Fruit fly (Drosophila melanogaster) whole organism, embryonic: ENCODE data around the gene tsh.

Experiments used
- BtbVII ChIP-seq: fragments of 200-800 bp; sonication (Bioruptor generic); optimal IDR thresholded peaks from 3 replicates; lab custom pipeline; 2017; ENCODE audit warnings: missing biosample characterization, mild to moderate bottlenecking, missing genetic modification characterization
- CG10321 ChIP-seq: fragments of 200-800 bp; sonication (Bioruptor generic); IDR thresholded peaks from 2 replicates; pipeline ENCODE4 v1.3.6; 2022; ENCODE audit warnings: missing biosample characterization, missing genetic modification characterization
- CG10543 ChIP-seq: fragments of 200-800 bp; sonication (Bioruptor generic); optimal IDR thresholded peaks from 3 replicates; lab custom pipeline; 2017; ENCODE audit warnings: missing biosample characterization, mild to moderate bottlenecking, missing genetic modification characterization, moderate library complexity
- CG11093 ChIP-seq: fragments of 200-800 bp; sonication (Bioruptor generic); IDR thresholded peaks from 3 replicates; pipeline ENCODE4 v1.3.6; 2022; ENCODE audit warnings: missing biosample characterization, missing genetic modification characterization
- CG11456 ChIP-seq: fragments of 200-800 bp; sonication (Bioruptor generic); IDR thresholded peaks from 3 replicates; pipeline ENCODE4 v1.3.6; 2022; ENCODE audit warnings: missing biosample characterization, missing genetic modification characterization
- CG11504 ChIP-seq: fragments of 200-800 bp; sonication (Bioruptor generic); optimal IDR thresholded peaks from 3 replicates; lab custom pipeline; 2019; ENCODE audit warnings: missing biosample characterization, mild to moderate bottlenecking, missing genetic modification characterization, moderate library complexity
- CG11695 ChIP-seq: fragments of 200-800 bp; sonication (Bioruptor generic); IDR thresholded peaks from 3 replicates; pipeline ENCODE4 v1.3.6; 2022; ENCODE audit warnings: missing biosample characterization, missing genetic modification characterization
- CG12104 ChIP-seq: fragments of 200-800 bp; sonication (Bioruptor generic); optimal IDR thresholded peaks from 3 replicates; lab custom pipeline; 2016; ENCODE audit warnings: missing biosample characterization, missing genetic modification characterization
- CG12219 ChIP-seq: fragments of 200-800 bp; sonication (Bioruptor generic); optimal IDR thresholded peaks from 3 replicates; lab custom pipeline; 2018; ENCODE audit warnings: missing biosample characterization, mild to moderate bottlenecking, missing genetic modification characterization
- CG12236 ChIP-seq: fragments of 200-800 bp; sonication (Bioruptor generic); optimal IDR thresholded peaks from 2 replicates; lab custom pipeline; 2016; ENCODE audit warnings: missing biosample characterization, missing genetic modification characterization
- CG1233 ChIP-seq: fragments of 200-800 bp; sonication (Bioruptor generic); optimal IDR thresholded peaks from 4 replicates; lab custom pipeline; 2018; ENCODE audit warnings: missing biosample characterization, mild to moderate bottlenecking, missing genetic modification characterization
- CG13424 ChIP-seq: fragments of 200-800 bp; sonication (Bioruptor generic); optimal IDR thresholded peaks from 2 replicates; lab custom pipeline; 2019; ENCODE audit warnings: missing biosample characterization, mild to moderate bottlenecking, missing genetic modification characterization, moderate library complexity
- CG15601 ChIP-seq: fragments of 200-800 bp; sonication (Bioruptor generic); optimal IDR thresholded peaks from 3 replicates; lab custom pipeline; 2019; ENCODE audit warnings: missing biosample characterization, mild to moderate bottlenecking, missing genetic modification characterization, moderate library complexity
- CG16813 ChIP-seq: fragments of 200-800 bp; sonication (Bioruptor generic); IDR thresholded peaks from 3 replicates; pipeline ENCODE4 v1.3.6; 2022; ENCODE audit warnings: missing biosample characterization, missing genetic modification characterization; ENCODE audit not compliant: partially characterized antibody
- CG16815 ChIP-seq: fragments of 200-800 bp; sonication (Bioruptor generic); optimal IDR thresholded peaks from 3 replicates; lab custom pipeline; 2017; ENCODE audit warnings: missing biosample characterization, mild to moderate bottlenecking, missing genetic modification characterization
- CG16863 ChIP-seq: fragments of 200-800 bp; sonication (Bioruptor generic); optimal IDR thresholded peaks from 3 replicates; lab custom pipeline; 2016; ENCODE audit warnings: missing biosample characterization, missing genetic modification characterization
- CG17829 ChIP-seq: fragments of 200-800 bp; optimal IDR thresholded peaks from 2 replicates; lab custom pipeline; 2019; ENCODE audit warnings: missing biosample characterization, mild to moderate bottlenecking, missing genetic modification characterization, moderate library complexity
- CG18011 ChIP-seq: fragments of 200-800 bp; sonication (Bioruptor generic); optimal IDR thresholded peaks from 2 replicates; lab custom pipeline; 2017; ENCODE audit warnings: missing biosample characterization, missing genetic modification characterization, mild to moderate bottlenecking, moderate library complexity, missing genotype
- CG2116 ChIP-seq: fragments of 200-800 bp; sonication (Bioruptor generic); optimal IDR thresholded peaks from 3 replicates; lab custom pipeline; 2018; ENCODE audit warnings: missing biosample characterization, mild to moderate bottlenecking, missing genetic modification characterization
- CG3163 ChIP-seq: fragments of 200-800 bp; sonication (Bioruptor generic); optimal IDR thresholded peaks from 3 replicates; lab custom pipeline; 2016; ENCODE audit warnings: missing biosample characterization, missing genetic modification characterization
- CG32532 ChIP-seq: fragments of 200-800 bp; sonication (Bioruptor generic); IDR thresholded peaks from 2 replicates; pipeline ENCODE4 v1.3.6; 2022; ENCODE audit warnings: missing biosample characterization, missing genetic modification characterization
- CG6765 ChIP-seq: fragments of 200-800 bp; sonication (Bioruptor generic); optimal IDR thresholded peaks from 3 replicates; lab custom pipeline; 2017; ENCODE audit warnings: missing biosample characterization, mild to moderate bottlenecking, missing genetic modification characterization
- Chrac-16 ChIP-seq: fragments of 200-800 bp; sonication (Bioruptor generic); optimal IDR thresholded peaks from 3 replicates; lab custom pipeline; 2016; ENCODE audit warnings: missing biosample characterization, missing genetic modification characterization
- Eip74EF ChIP-seq, 2 experiments: fragments of 200-800 bp in 1 of 2; fragments of >200 bp in 1 of 2; sonication (Bioruptor generic) in 1 of 2; optimal IDR thresholded peaks; 2 replicates each; lab custom pipeline; 2017 to 2019; ENCODE audit warnings: missing biosample characterization in 2 of 2, missing genetic modification characterization in 2 of 2, mild to moderate bottlenecking in 1 of 2, moderate library complexity in 1 of 2
- Elba2 ChIP-seq: fragments of 200-800 bp; sonication (Bioruptor generic); optimal IDR thresholded peaks from 3 replicates; lab custom pipeline; 2016; ENCODE audit warnings: missing biosample characterization, missing genetic modification characterization
- H15 ChIP-seq: fragments of 200-800 bp; sonication (Bioruptor generic); IDR thresholded peaks from 3 replicates; pipeline ENCODE4 v1.3.6; 2022; ENCODE audit warnings: missing biosample characterization, missing genetic modification characterization
- HLH3B ChIP-seq: fragments of 200-800 bp; sonication (Bioruptor generic); IDR thresholded peaks from 2 replicates; pipeline ENCODE4 v1.3.6; 2022; ENCODE audit warnings: missing biosample characterization, missing genetic modification characterization
- Lpt ChIP-seq: fragments of >200 bp; optimal IDR thresholded peaks from 2 replicates; lab custom pipeline; 2018; ENCODE audit warnings: missing biosample characterization, missing genetic modification characterization
- MBD-R2 ChIP-seq: fragments of 200-800 bp; sonication (Bioruptor generic); IDR thresholded peaks from 2 replicates; pipeline ENCODE4 v1.3.6; 2022; ENCODE audit warnings: missing biosample characterization, missing genetic modification characterization
- Nf-YB ChIP-seq: fragments of 200-800 bp; sonication (Bioruptor generic); optimal IDR thresholded peaks from 3 replicates; lab custom pipeline; 2019; ENCODE audit warnings: missing biosample characterization, mild to moderate bottlenecking, missing genetic modification characterization, moderate library complexity
- Rx ChIP-seq: fragments of 200-800 bp; sonication (Bioruptor generic); IDR thresholded peaks from 2 replicates; pipeline ENCODE4 v1.3.6; 2022; ENCODE audit warnings: missing biosample characterization, missing genetic modification characterization
- Ssrp ChIP-seq: fragments of 200-800 bp; sonication (Bioruptor generic); optimal IDR thresholded peaks from 2 replicates; lab custom pipeline; 2018; ENCODE audit warnings: missing biosample characterization, mild to moderate bottlenecking, missing genetic modification characterization, moderate library complexity
- Vsx1 ChIP-seq: fragments of 200-800 bp; sonication (Bioruptor generic); optimal IDR thresholded peaks from 2 replicates; lab custom pipeline; 2017; ENCODE audit warnings: missing biosample characterization, mild to moderate bottlenecking, missing genetic modification characterization, missing genetic modification reagents
- abd-A ChIP-seq: fragments of 200-800 bp; sonication (Bioruptor generic); optimal IDR thresholded peaks from 3 replicates; lab custom pipeline; 2019; ENCODE audit warnings: missing biosample characterization, mild to moderate bottlenecking, missing genetic modification characterization, moderate library complexity
- ac ChIP-seq: fragments of 200-800 bp; sonication (Bioruptor generic); optimal IDR thresholded peaks from 3 replicates; lab custom pipeline; 2017; ENCODE audit warnings: missing biosample characterization, mild to moderate bottlenecking, missing genetic modification characterization
- caup ChIP-seq: fragments of 200-800 bp; sonication (Bioruptor generic); optimal IDR thresholded peaks from 3 replicates; lab custom pipeline; 2017; ENCODE audit warnings: missing biosample characterization, mild to moderate bottlenecking, missing genetic modification characterization, moderate library complexity; ENCODE audit not compliant: severe bottlenecking
- cg ChIP-seq: fragments of 200-800 bp; sonication (Bioruptor generic); optimal IDR thresholded peaks from 3 replicates; lab custom pipeline; 2019; ENCODE audit warnings: missing biosample characterization, mild to moderate bottlenecking, missing genetic modification characterization, moderate library complexity
- crol ChIP-seq: fragments of 200-800 bp; sonication (Bioruptor generic); IDR thresholded peaks from 2 replicates; pipeline ENCODE4 v1.3.6; 2022; ENCODE audit warnings: missing biosample characterization, missing genetic modification characterization
- cwo ChIP-seq: fragments of 200-800 bp; sonication (Bioruptor generic); optimal IDR thresholded peaks from 3 replicates; lab custom pipeline; 2017; ENCODE audit warnings: missing biosample characterization, missing genetic modification characterization, mild to moderate bottlenecking, moderate library complexity, missing genetic modification reagents
- dmrt11E ChIP-seq: fragments of 200-800 bp; sonication (Bioruptor generic); optimal IDR thresholded peaks from 3 replicates; lab custom pipeline; 2018; ENCODE audit warnings: missing biosample characterization, mild to moderate bottlenecking, missing genetic modification characterization, moderate library complexity
- pan ChIP-seq, 4 experiments: fragments of >200 bp in 3 of 4; fragments of 200-800 bp in 1 of 4; sonication (Bioruptor generic) in 1 of 4; optimal IDR thresholded peaks in 3 of 4; IDR thresholded peaks in 1 of 4; 2 replicates each; pipeline versions ENCODE4 v1.3.6 to Lab custom; 2017 to 2022; ENCODE audit warnings: missing biosample characterization in 2 of 4, missing genetic modification characterization in 2 of 4, mixed read lengths in 1 of 4
- pnt ChIP-seq: fragments of 200-800 bp; sonication (Bioruptor generic); optimal IDR thresholded peaks from 3 replicates; lab custom pipeline; 2016; ENCODE audit warnings: missing biosample characterization, missing genetic modification characterization
- row ChIP-seq: fragments of 200-800 bp; sonication (Bioruptor generic); IDR thresholded peaks from 3 replicates; pipeline ENCODE4 v1.3.6; 2022; ENCODE audit warnings: missing biosample characterization, missing genetic modification characterization
- run ChIP-seq: fragments of 200-800 bp; sonication (Bioruptor generic); optimal IDR thresholded peaks from 3 replicates; lab custom pipeline; 2018; ENCODE audit warnings: missing biosample characterization, mild to moderate bottlenecking, missing genetic modification characterization
- schlank ChIP-seq: fragments of 200-800 bp; sonication (Bioruptor generic); optimal IDR thresholded peaks from 2 replicates; lab custom pipeline; 2018; ENCODE audit warnings: missing biosample characterization, mild to moderate bottlenecking, missing genetic modification characterization
- sisA ChIP-seq: fragments of 200-800 bp; sonication (Bioruptor generic); IDR thresholded peaks from 2 replicates; pipeline ENCODE4 v1.3.6; 2022; ENCODE audit warnings: missing biosample characterization, missing genetic modification characterization
- vvl ChIP-seq: fragments of 200-800 bp; sonication (Bioruptor generic); IDR thresholded peaks from 2 replicates; pipeline ENCODE4 v1.3.6; 2022; ENCODE audit warnings: missing biosample characterization, missing genetic modification characterization

The tsh gene

DNA sequence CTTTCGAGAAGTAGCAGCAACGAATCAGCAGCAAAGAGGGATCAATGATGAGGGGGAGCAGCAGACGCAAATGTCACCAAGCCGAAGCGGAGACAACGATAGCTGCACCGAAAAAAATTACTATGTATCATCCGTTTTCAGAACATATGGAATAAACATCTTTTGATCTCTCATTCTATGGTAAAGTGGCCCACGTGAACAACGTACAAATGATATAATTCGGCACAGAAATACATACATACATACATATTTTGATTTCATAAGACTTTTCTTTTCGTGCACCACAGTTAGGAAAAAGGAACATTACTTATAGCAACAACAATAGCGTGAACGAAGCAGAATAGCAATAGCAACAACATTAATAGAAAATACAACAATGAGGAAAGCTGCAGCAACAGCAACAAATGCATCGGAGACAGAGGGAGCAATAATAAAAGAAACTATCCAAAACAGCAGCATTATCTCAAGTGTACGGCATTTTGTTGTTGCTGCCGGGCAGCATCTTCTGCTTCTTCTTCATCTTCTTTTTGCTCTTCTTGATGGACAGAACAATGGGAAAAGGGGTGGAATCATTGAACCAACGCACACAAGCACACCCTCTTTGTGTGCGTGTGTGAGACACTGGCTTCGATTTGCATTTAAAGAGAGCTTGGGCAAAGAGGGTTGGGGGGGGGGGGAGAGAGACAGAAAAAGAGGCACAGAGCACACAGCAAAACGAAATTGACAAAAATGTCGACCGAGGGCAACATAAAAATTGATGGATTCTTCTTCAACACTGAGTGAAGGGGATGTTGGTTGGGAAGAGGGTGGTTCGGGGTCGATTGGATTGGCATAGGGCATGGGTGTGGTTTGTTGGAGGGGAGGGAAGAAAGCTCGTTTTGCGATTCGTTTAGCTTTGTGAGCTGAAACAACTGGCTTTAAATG is 18.2 kb downstream of the tsh start (continued):
- no peak for TF ChIP-seq schlank (tag; lab: Kevin White, UChicago)
- TF ChIP-seq CG32532 (GFP tag; lab: Robert Waterston, UW): no peak
- no peak for TF ChIP-seq pan (optimal IDR thresholded peaks at IDR 0.05; lab: Kevin White, UChicago)
- TF ChIP-seq pan (GFP tag; optimal IDR thresholded peaks at IDR 0.05 in 1 of 2, IDR thresholded peaks at IDR 0.05 in 1 of 2): peak in 1 of 2 experiments; percentile 58
- peak; percentile 43 for TF ChIP-seq CG13424
- peak; percentile 68 for TF ChIP-seq CG12236 (GFP tag; lab: Kevin White, UChicago)
- no peak for TF ChIP-seq CG10321
- peak; percentile 52 for TF ChIP-seq cg (GFP tag; lab: Kevin White, UChicago)
- TF ChIP-seq CG10543: no peak
- TF ChIP-seq CG18011 (GFP tag; lab: Kevin White, UChicago): no peak
- peak; percentile 41 for TF ChIP-seq CG12219
- TF ChIP-seq CG17829 (tag; lab: Kevin White, UChicago): peak; percentile 79
- no peak for TF ChIP-seq H15 (GFP tag; lab: Robert Waterston, UW)
- 0 out of 2 replicates have a peak, but pooled peaks have one; percentile 27 for TF ChIP-seq HLH3B (GFP tag; lab: Robert Waterston, UW)
- TF ChIP-seq dmrt11E (tag; lab: Kevin White, UChicago): peak; percentile 89
- peak; percentile 97 for TF ChIP-seq abd-A (tag; lab: Kevin White, UChicago)
- no peak for TF ChIP-seq CG12104 (GFP tag; lab: Kevin White, UChicago)
- no peak for TF ChIP-seq Rx (GFP tag; lab: Robert Waterston, UW)
- no peak for TF ChIP-seq BtbVII (GFP tag; lab: Kevin White, UChicago)
- TF ChIP-seq CG3163 (GFP tag; lab: Kevin White, UChicago): no peak
- TF ChIP-seq CG16813: no peak
- TF ChIP-seq row (GFP tag; lab: Robert Waterston, UW): peak; percentile 65; the same call in 2 of the 3 replicates
- TF ChIP-seq CG2116 (GFP tag; lab: Kevin White, UChicago): no peak
- peak; percentile 65 for TF ChIP-seq vvl (GFP tag; lab: Robert Waterston, UW)
- TF ChIP-seq Lpt: no peak
- TF ChIP-seq CG1233 (GFP tag; lab: Kevin White, UChicago): peak; percentile 29
- peak; percentile 67 for TF ChIP-seq Ssrp (tag; lab: Kevin White, UChicago)
- TF ChIP-seq caup (GFP tag; lab: Kevin White, UChicago): no peak
- TF ChIP-seq MBD-R2 (GFP tag; lab: Robert Waterston, UW): no peak
- TF ChIP-seq CG15601: peak; percentile 64
- TF ChIP-seq CG11093 (GFP tag; lab: Robert Waterston, UW): peak; percentile 54; the same call in 1 of the 3 replicates
- TF ChIP-seq CG16863: peak; percentile 69
- no peak; the same call in 1 of the 2 replicates for TF ChIP-seq sisA (GFP tag; lab: Robert Waterston, UW)
- peak; percentile 70 for TF ChIP-seq CG11504 (tag; lab: Kevin White, UChicago)
- TF ChIP-seq Nf-YB (GFP tag; lab: Kevin White, UChicago): peak; percentile 76
- no peak for TF ChIP-seq Vsx1 (GFP tag; lab: Kevin White, UChicago)
- TF ChIP-seq CG11456 (GFP tag; lab: Robert Waterston, UW): no peak
- no peak for TF ChIP-seq cwo
- peak; percentile 89 for TF ChIP-seq crol (GFP tag; lab: Robert Waterston, UW)
- peak; percentile 71 for TF ChIP-seq Chrac-16 (GFP tag; lab: Kevin White, UChicago)
- TF ChIP-seq Eip74EF (GFP tag; optimal IDR thresholded peaks at IDR 0.05; lab: Kevin White, UChicago): peak in 1 of 2 experiments; percentile 1
- no peak for TF ChIP-seq Elba2 (GFP tag; lab: Kevin White, UChicago)
- 0 out of 3 replicates have a peak, but pooled peaks have one; percentile 45 for TF ChIP-seq CG11695 (GFP tag; lab: Robert Waterston, UW)
- TF ChIP-seq CG6765 (GFP tag; lab: Kevin White, UChicago): no peak
- TF ChIP-seq run: no peak
- TF ChIP-seq ac: peak; percentile 67
- TF ChIP-seq CG16815 (GFP tag; lab: Kevin White, UChicago): peak; percentile 69
- peak; percentile 67 for TF ChIP-seq pnt
